Worm (Caenorhabditis elegans): ENCODE results near the gene B0222.11.

DNA sequence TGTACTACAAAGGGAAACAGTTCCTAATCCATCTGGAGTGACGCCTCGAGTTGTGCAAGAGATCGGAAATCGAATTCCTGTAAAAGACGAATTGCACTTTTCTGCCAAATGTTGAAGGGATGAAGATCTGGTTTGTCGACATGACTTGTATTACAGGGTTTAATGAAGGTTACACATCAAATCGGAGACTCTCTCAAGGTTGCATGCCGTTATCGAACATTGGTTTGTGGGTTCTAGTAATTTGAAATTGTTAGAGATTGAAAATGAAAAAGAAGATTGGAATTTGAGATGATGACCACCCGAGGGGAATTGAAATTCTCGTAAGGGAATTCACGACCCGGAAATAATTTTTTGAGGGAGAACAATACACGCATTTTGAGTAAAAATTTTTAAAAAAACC, 1.7 kb downstream of the B0222.11 start:
- TF ChIP-seq skn-1 (tag; optimal IDR thresholded peaks at IDR 0.05) (no peak), elt-2 (tag; optimal IDR thresholded peaks at IDR 0.05) (no peak), nhr-76 (tag; optimal IDR thresholded peaks at IDR 0.05) (no peak), fkh-10 (GFP tag; optimal IDR thresholded peaks at IDR 0.05) (no peak), ceh-88 (GFP tag; IDR thresholded peaks at IDR 0.05) (no peak), nhr-77 (tag; optimal IDR thresholded peaks at IDR 0.05) (no peak), nhr-90 (tag; optimal IDR thresholded peaks at IDR 0.05; ENCODE audit: poor library complexity) (peak; percentile 33), zag-1 (tag; optimal IDR thresholded peaks at IDR 0.05) (no peak), sox-4 (tag; optimal IDR thresholded peaks at IDR 0.05) (no peak), sup-37 (GFP tag; optimal IDR thresholded peaks at IDR 0.05) (no peak), nhr-12 (tag; optimal IDR thresholded peaks at IDR 0.05) (no peak), nhr-11 (tag; optimal IDR thresholded peaks at IDR 0.05) (no peak), dpl-1 (GFP tag; optimal IDR thresholded peaks at IDR 0.05) (no peak)
